Worm (Caenorhabditis elegans): Measurements from ENCODE around the gene klp-20.

DNA sequence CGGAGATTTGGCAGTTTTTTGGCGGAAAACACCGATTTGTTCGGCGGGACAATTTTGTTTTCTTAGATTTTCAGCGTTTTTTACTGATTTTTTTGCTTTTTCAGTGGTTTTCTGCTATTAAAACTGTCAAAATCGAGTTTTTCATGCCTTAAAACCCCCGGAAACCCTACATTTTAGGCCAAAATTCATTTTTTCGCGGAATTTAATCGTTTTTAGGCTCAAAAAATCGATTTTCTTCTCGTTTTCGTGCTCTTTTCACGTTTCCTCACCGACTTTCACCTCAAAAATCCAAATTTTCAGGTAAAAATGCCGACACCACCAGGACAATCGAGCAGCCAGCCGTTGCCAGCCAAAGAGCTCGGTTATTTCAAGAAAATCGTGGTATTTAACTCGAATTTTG lies 25.8 kb downstream of the klp-20 start, which contains the start of gene hpo-29:
- TF ChIP-seq lsy-2 (tag; optimal IDR thresholded peaks at IDR 0.05): no peak
- TF ChIP-seq aly-2 (tag; optimal IDR thresholded peaks at IDR 0.05): no peak
- no peak for TF ChIP-seq lin-39 (tag; optimal IDR thresholded peaks at IDR 0.05)
- no peak for TF ChIP-seq nhr-28 (tag; optimal IDR thresholded peaks at IDR 0.05)
